Fruit fly (Drosophila melanogaster) whole organism, embryonic: ENCODE measurements around the gene Uro.

Source experiments
- BtbVII ChIP-seq: fragments of 200-800 bp; sonication (Bioruptor generic); optimal IDR thresholded peaks from 3 replicates; lab custom pipeline; 2017; ENCODE audit warnings: missing biosample characterization, mild to moderate bottlenecking, missing genetic modification characterization
- CG10147 ChIP-seq: fragments of 200-800 bp; sonication (Bioruptor generic); optimal IDR thresholded peaks from 2 replicates; lab custom pipeline; 2019; ENCODE audit warnings: missing biosample characterization, mild to moderate bottlenecking, missing genetic modification characterization, moderate library complexity
- CG10565 ChIP-seq: fragments of 200-800 bp; sonication (Bioruptor generic); optimal IDR thresholded peaks from 3 replicates; lab custom pipeline; 2016; ENCODE audit warnings: missing biosample characterization, mild to moderate bottlenecking, missing genetic modification characterization
- CG13424 ChIP-seq: fragments of 200-800 bp; sonication (Bioruptor generic); optimal IDR thresholded peaks from 2 replicates; lab custom pipeline; 2019; ENCODE audit warnings: missing biosample characterization, mild to moderate bottlenecking, missing genetic modification characterization, moderate library complexity
- CG14667 ChIP-seq: fragments of 200-800 bp; sonication (Bioruptor generic); IDR thresholded peaks from 2 replicates; pipeline ENCODE4 v1.3.6; 2022; ENCODE audit warnings: missing biosample characterization, missing genetic modification characterization
- CG14710 ChIP-seq: fragments of 200-800 bp; sonication (Bioruptor generic); optimal IDR thresholded peaks from 3 replicates; lab custom pipeline; 2019; ENCODE audit warnings: missing biosample characterization, mild to moderate bottlenecking, missing genetic modification characterization, moderate library complexity
- CG14965 ChIP-seq: fragments of 200-800 bp; sonication (Bioruptor generic); optimal IDR thresholded peaks from 2 replicates; lab custom pipeline; 2016; ENCODE audit warnings: missing biosample characterization, missing genetic modification characterization, borderline replicate concordance
- CG17328 ChIP-seq: fragments of 200-800 bp; sonication (Bioruptor generic); IDR thresholded peaks from 2 replicates; pipeline ENCODE4 v1.3.6; 2022; ENCODE audit warnings: missing biosample characterization, missing genetic modification characterization
- CG18262 ChIP-seq: fragments of 200-800 bp; optimal IDR thresholded peaks from 3 replicates; lab custom pipeline; 2019; ENCODE audit warnings: missing biosample characterization, mild to moderate bottlenecking, missing genetic modification characterization, moderate library complexity
- CG2199 ChIP-seq: fragments of 200-800 bp; sonication (Bioruptor generic); IDR thresholded peaks from 3 replicates; pipeline ENCODE4 v1.3.6; 2022; ENCODE audit warnings: missing biosample characterization, missing genetic modification characterization
- CG2678 ChIP-seq: fragments of 200-800 bp; sonication (Bioruptor generic); optimal IDR thresholded peaks from 3 replicates; lab custom pipeline; 2019; ENCODE audit warnings: missing biosample characterization, mild to moderate bottlenecking, missing genetic modification characterization, moderate library complexity
- CG30020 ChIP-seq: fragments of 200-800 bp; optimal IDR thresholded peaks from 2 replicates; lab custom pipeline; 2019; ENCODE audit warnings: missing biosample characterization, mild to moderate bottlenecking, missing genetic modification characterization, moderate library complexity
- CG30403 ChIP-seq: fragments of 200-800 bp; sonication (Bioruptor generic); optimal IDR thresholded peaks from 3 replicates; lab custom pipeline; 2016; ENCODE audit warnings: missing biosample characterization, missing genetic modification characterization
- CG32532 ChIP-seq: fragments of 200-800 bp; sonication (Bioruptor generic); IDR thresholded peaks from 2 replicates; pipeline ENCODE4 v1.3.6; 2022; ENCODE audit warnings: missing biosample characterization, missing genetic modification characterization
- CG3726 ChIP-seq: fragments of 200-800 bp; sonication (Bioruptor generic); IDR thresholded peaks from 3 replicates; pipeline ENCODE4, ENCODE4 v1.3.6; 2022; ENCODE audit warnings: missing biosample characterization, missing genetic modification characterization
- CG4617 ChIP-seq: fragments of 200-800 bp; sonication (Bioruptor generic); optimal IDR thresholded peaks from 3 replicates; lab custom pipeline; 2016; ENCODE audit warnings: missing biosample characterization, missing genetic modification characterization, borderline replicate concordance
- CG6254 ChIP-seq: fragments of 200-800 bp; sonication (Bioruptor generic); optimal IDR thresholded peaks from 3 replicates; lab custom pipeline; 2017; ENCODE audit warnings: mild to moderate bottlenecking, missing biosample characterization, missing genetic modification reagents, missing genetic modification characterization
- CG6272 ChIP-seq: fragments of 200-800 bp; sonication (Bioruptor generic); IDR thresholded peaks from 2 replicates; pipeline ENCODE4 v1.3.6; 2022; ENCODE audit warnings: missing biosample characterization, missing genetic modification characterization
- CG7271 ChIP-seq: fragments of 200-800 bp; sonication (Bioruptor generic); optimal IDR thresholded peaks from 2 replicates; lab custom pipeline; 2018; ENCODE audit warnings: missing biosample characterization, mild to moderate bottlenecking, missing genetic modification characterization, moderate library complexity
- D19B ChIP-seq: fragments of 200-800 bp; sonication (Bioruptor generic); optimal IDR thresholded peaks from 2 replicates; lab custom pipeline; 2017; ENCODE audit warnings: missing biosample characterization, mild to moderate bottlenecking, missing genetic modification characterization
- Fer2 ChIP-seq: fragments of 200-800 bp; sonication (Bioruptor generic); optimal IDR thresholded peaks from 2 replicates; lab custom pipeline; 2018; ENCODE audit warnings: missing biosample characterization, mild to moderate bottlenecking, missing genetic modification characterization, moderate library complexity
- H15 ChIP-seq: fragments of 200-800 bp; sonication (Bioruptor generic); IDR thresholded peaks from 3 replicates; pipeline ENCODE4 v1.3.6; 2022; ENCODE audit warnings: missing biosample characterization, missing genetic modification characterization
- H2.0 ChIP-seq: fragments of 200-800 bp; sonication (Bioruptor generic); IDR thresholded peaks from 2 replicates; pipeline ENCODE4 v1.3.6; 2022; ENCODE audit warnings: missing biosample characterization, missing genetic modification characterization
- Jarid2 ChIP-seq: fragments of 200-800 bp; sonication (Bioruptor generic); optimal IDR thresholded peaks from 3 replicates; lab custom pipeline; 2017; ENCODE audit warnings: mild to moderate bottlenecking, missing biosample characterization, missing genetic modification reagents, missing genetic modification characterization
- Lhr ChIP-seq: fragments of 200-800 bp; sonication (Bioruptor generic); optimal IDR thresholded peaks from 3 replicates; lab custom pipeline; 2017; ENCODE audit warnings: mild to moderate bottlenecking, missing biosample characterization, missing genetic modification reagents, missing genetic modification characterization
- NFAT ChIP-seq: fragments of 200-800 bp; sonication (Bioruptor generic); IDR thresholded peaks from 2 replicates; pipeline ENCODE4 v1.3.6; 2022; ENCODE audit warnings: missing biosample characterization, missing genetic modification characterization
- Ravus ChIP-seq: fragments of 200-800 bp; sonication (Bioruptor generic); IDR thresholded peaks from 2 replicates; pipeline ENCODE4 v1.3.6; 2022; ENCODE audit warnings: missing biosample characterization, missing genetic modification characterization
- Spps ChIP-seq: fragments of 200-800 bp; sonication (Bioruptor generic); optimal IDR thresholded peaks from 2 replicates; lab custom pipeline; 2018; ENCODE audit warnings: missing biosample characterization, mild to moderate bottlenecking, missing genetic modification characterization
- Trl ChIP-seq, 3 experiments: fragments of >200 bp in 2 of 3; fragments of 200-800 bp in 1 of 3; sonication (Bioruptor generic) in 1 of 3; optimal IDR thresholded peaks; 2 replicates in 1 of 3; 3 replicates in 2 of 3; lab custom pipeline; 2016 to 2017; ENCODE audit warnings: missing biosample characterization in 1 of 3, missing genetic modification characterization in 1 of 3
- ab ChIP-seq: fragments of 200-800 bp; sonication (Bioruptor generic); optimal IDR thresholded peaks from 2 replicates; lab custom pipeline; 2016; ENCODE audit warnings: missing biosample characterization, missing genetic modification characterization
- ac ChIP-seq: fragments of 200-800 bp; sonication (Bioruptor generic); optimal IDR thresholded peaks from 3 replicates; lab custom pipeline; 2017; ENCODE audit warnings: missing biosample characterization, mild to moderate bottlenecking, missing genetic modification characterization
- bab2 ChIP-seq: fragments of 200-800 bp; sonication (Bioruptor generic); optimal IDR thresholded peaks from 2 replicates; lab custom pipeline; 2016; ENCODE audit warnings: missing biosample characterization, missing genetic modification characterization
- bowl ChIP-seq: fragments of 200-800 bp; sonication (Bioruptor generic); IDR thresholded peaks from 2 replicates; pipeline ENCODE4 v1.3.6; 2022; ENCODE audit warnings: missing biosample characterization, missing genetic modification characterization
- cg ChIP-seq: fragments of 200-800 bp; sonication (Bioruptor generic); optimal IDR thresholded peaks from 3 replicates; lab custom pipeline; 2019; ENCODE audit warnings: missing biosample characterization, mild to moderate bottlenecking, missing genetic modification characterization, moderate library complexity
- disco-r ChIP-seq: fragments of 200-800 bp; sonication (Bioruptor generic); optimal IDR thresholded peaks from 2 replicates; lab custom pipeline; 2016; ENCODE audit warnings: missing biosample characterization, missing genetic modification characterization
- emc ChIP-seq: fragments of 200-800 bp; sonication (Bioruptor generic); optimal IDR thresholded peaks from 2 replicates; lab custom pipeline; 2016; ENCODE audit warnings: missing biosample characterization, missing genetic modification characterization
- fd102C ChIP-seq: fragments of 200-800 bp; sonication (Bioruptor generic); optimal IDR thresholded peaks from 2 replicates; lab custom pipeline; 2018; ENCODE audit warnings: missing biosample characterization, mild to moderate bottlenecking, missing genetic modification characterization, moderate library complexity
- ham ChIP-seq: fragments of 200-800 bp; sonication (Bioruptor generic); IDR thresholded peaks from 2 replicates; pipeline ENCODE4 v1.3.6; 2022; ENCODE audit warnings: missing biosample characterization, missing genetic modification characterization
- hbn ChIP-seq: fragments of 200-800 bp; sonication (Bioruptor generic); IDR thresholded peaks from 2 replicates; pipeline ENCODE4 v1.3.6; 2022; ENCODE audit warnings: missing biosample characterization, missing genetic modification characterization; ENCODE audit not compliant: partially characterized antibody
- kah ChIP-seq: fragments of 200-800 bp; sonication (Bioruptor generic); optimal IDR thresholded peaks from 2 replicates; lab custom pipeline; 2018; ENCODE audit warnings: missing biosample characterization, mild to moderate bottlenecking, missing genetic modification characterization
- lola ChIP-seq, 3 experiments: fragments of >200 bp in 2 of 3; fragments of 200-800 bp in 1 of 3; sonication (Bioruptor generic) in 1 of 3; optimal IDR thresholded peaks; 2 replicates each; lab custom pipeline; 2017 to 2019; ENCODE audit warnings: missing biosample characterization in 3 of 3, missing genetic modification characterization in 3 of 3, mild to moderate bottlenecking in 1 of 3, moderate library complexity in 1 of 3
- toy ChIP-seq: fragments of 200-800 bp; sonication (Bioruptor generic); IDR thresholded peaks from 2 replicates; pipeline ENCODE4 v1.3.6; 2022; ENCODE audit warnings: missing biosample characterization, missing genetic modification characterization
- yki ChIP-seq: fragments of >200 bp; optimal IDR thresholded peaks from 3 replicates; lab custom pipeline; 2018
- zen2 ChIP-seq: fragments of 200-800 bp; sonication (Bioruptor generic); IDR thresholded peaks from 3 replicates; pipeline ENCODE4 v1.3.6; 2022; ENCODE audit warnings: missing biosample characterization, missing genetic modification characterization; ENCODE audit not compliant: partially characterized antibody
- zfh2 ChIP-seq: fragments of 200-800 bp; sonication (Bioruptor generic); optimal IDR thresholded peaks from 2 replicates; lab custom pipeline; 2016; ENCODE audit warnings: missing biosample characterization, missing genetic modification characterization

Gene Uro

DNA sequence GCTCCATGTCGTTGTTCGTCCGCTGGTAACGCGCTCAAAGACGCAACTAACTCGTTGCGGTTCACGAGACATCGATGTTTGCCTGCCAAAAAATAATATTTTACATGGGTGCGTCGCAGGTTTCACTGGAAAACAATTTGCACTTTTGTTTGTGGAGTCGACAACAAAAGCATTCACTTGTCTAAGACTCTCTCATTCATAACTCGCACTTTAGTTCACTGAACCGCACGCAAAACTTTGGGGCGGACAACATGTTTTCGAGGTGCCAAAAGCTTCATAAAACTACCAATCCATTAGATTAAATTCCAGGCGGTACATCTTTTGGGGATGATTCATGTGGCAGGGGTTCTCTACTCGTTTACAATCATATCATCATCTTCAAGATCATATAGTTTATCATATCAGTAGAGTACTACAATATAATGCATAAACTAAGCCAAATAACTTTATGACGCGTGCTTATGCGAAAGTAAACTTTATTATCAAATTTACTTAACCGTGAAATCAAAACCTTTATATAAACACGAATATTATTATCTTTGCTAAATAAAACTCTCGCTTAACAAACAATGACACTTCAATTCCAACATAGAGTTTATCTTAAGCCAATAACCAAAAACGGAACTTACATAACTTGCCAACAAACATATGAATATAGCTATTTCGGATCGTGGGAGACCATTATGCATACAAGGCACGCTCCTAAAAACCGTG lies 1.7 kb upstream of the Uro start, which contains the start of gene CG7179 (continued):
- no peak for TF ChIP-seq CG6254 (GFP tag; lab: Kevin White, UChicago)

DNA sequence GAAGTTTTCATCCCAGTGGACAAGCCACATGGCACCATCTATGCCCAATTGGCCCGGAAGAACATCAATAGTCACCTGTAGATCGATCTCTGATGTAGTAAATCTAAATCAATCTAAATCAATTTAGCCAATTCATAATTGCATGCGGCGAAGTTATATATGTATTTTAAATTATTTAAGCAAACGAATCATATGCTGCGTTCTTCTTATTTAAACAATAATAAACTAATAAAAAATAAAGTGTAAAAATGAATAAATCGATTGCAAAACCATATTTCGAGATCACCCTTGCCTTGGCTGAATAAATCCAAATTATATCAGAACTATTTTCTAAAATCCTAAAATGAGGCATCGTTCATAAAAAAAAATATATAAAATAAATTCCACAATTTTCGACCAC lies 1.3 kb downstream of the Uro start, which contains the start of gene CG7164:
TSS of gene CG7164 (plus strand) at position 301 of the 400 bp plus-strand sequence.
- TF ChIP-seq CG4617 (no peak), Trl (optimal IDR thresholded peaks at IDR 0.05; lab: Kevin White, UChicago) (no peak), Trl (GFP tag; optimal IDR thresholded peaks at IDR 0.05; lab: Kevin White, UChicago) (no peak), CG10147 (no peak), CG10565 (GFP tag; lab: Kevin White, UChicago) (no peak), yki (lab: Kevin White, UChicago) (no peak), CG2678 (tag; lab: Kevin White, UChicago) (no peak), CG13424 (tag; lab: Kevin White, UChicago) (no peak), bab2 (GFP tag; lab: Kevin White, UChicago) (no peak), hbn (GFP tag; lab: Robert Waterston, UW) (no peak), H2.0 (GFP tag; lab: Robert Waterston, UW) (no peak), lola (GFP tag; optimal IDR thresholded peaks at IDR 0.05; lab: Kevin White, UChicago) (no peak), NFAT (GFP tag; lab: Robert Waterston, UW) (no peak), Lhr (GFP tag; lab: Kevin White, UChicago) (no peak), CG3726 (GFP tag; lab: Robert Waterston, UW) (no peak), CG30403 (no peak), CG30020 (no peak), CG2199 (GFP tag; lab: Robert Waterston, UW) (no peak)

DNA sequence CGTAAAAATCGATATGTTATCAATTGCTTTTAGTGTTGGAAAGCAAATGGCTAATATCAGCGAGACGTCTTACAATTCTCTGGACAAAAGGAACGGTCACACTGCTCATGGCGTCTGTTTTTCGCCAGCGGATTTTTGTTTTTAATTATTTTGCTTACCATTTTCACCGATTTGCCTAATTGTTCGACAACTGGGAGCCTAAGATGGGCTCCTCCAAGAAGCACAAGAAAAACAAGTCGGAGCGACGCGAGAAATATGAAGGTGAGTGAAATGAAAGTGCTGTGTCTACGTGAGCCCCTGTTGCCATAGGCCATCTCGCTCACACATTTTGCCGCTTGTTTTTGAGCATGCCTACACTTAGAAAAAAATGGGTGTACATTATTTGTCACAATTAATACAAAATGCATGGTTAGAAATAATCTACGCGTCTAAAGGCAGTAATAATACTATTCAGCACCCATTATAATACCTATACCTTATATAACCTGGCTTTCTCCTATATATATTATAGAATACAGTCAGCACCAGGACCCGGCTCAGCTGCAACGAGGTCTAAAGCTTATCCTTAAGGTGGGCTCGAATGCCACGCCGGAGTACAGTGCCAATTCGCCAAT lies 3.0 kb downstream of the Uro start, which contains the start of gene Brd7-9:
TSS of gene Brd7-9 (plus strand) at position 78 of the 614 bp plus-strand sequence.
- peak; percentile 6 for TF ChIP-seq Spps (tag; lab: Kevin White, UChicago)
- peak; percentile 65; the same call in 1 of the 2 replicates for TF ChIP-seq CG14667 (GFP tag; lab: Robert Waterston, UW)
- TF ChIP-seq BtbVII = peak; percentile 81
- no peak for TF ChIP-seq emc (GFP tag; lab: Kevin White, UChicago)
- no peak for TF ChIP-seq CG7271 (tag; lab: Kevin White, UChicago)
- TF ChIP-seq Fer2 (tag; lab: Kevin White, UChicago) = peak; percentile 10
- peak; percentile 58; the same call in 2 of the 3 replicates for TF ChIP-seq H15 (GFP tag; lab: Robert Waterston, UW)
- TF ChIP-seq cg (GFP tag; lab: Kevin White, UChicago) = no peak
- TF ChIP-seq zen2 (GFP tag; lab: Robert Waterston, UW) = no peak
- TF ChIP-seq ab = no peak
- TF ChIP-seq ham (GFP tag; lab: Robert Waterston, UW) = 0 out of 2 replicates have a peak, but pooled peaks have one; percentile 41
- no peak for TF ChIP-seq ac (GFP tag; lab: Kevin White, UChicago)
- peak; percentile 82 for TF ChIP-seq CG17328 (GFP tag; lab: Robert Waterston, UW)
- TF ChIP-seq fd102C (GFP tag; lab: Kevin White, UChicago) = no peak
- TF ChIP-seq CG6272 (GFP tag; lab: Robert Waterston, UW) = no peak
- TF ChIP-seq Jarid2 (GFP tag; lab: Kevin White, UChicago) = peak; percentile 12
- peak; percentile 91 for TF ChIP-seq CG32532 (GFP tag; lab: Robert Waterston, UW)
- peak; percentile 55 for TF ChIP-seq bowl (GFP tag; lab: Robert Waterston, UW)
- TF ChIP-seq Ravus (GFP tag; lab: Robert Waterston, UW) = no peak; the same call in 1 of the 2 replicates
- TF ChIP-seq disco-r = peak; percentile 26
- TF ChIP-seq CG18262 (tag; lab: Kevin White, UChicago) = peak; percentile 73
- peak; percentile 0 for TF ChIP-seq kah
- no peak for TF ChIP-seq CG14965
- TF ChIP-seq zfh2 = no peak
- TF ChIP-seq toy (GFP tag; lab: Robert Waterston, UW) = peak; percentile 70
- peak; percentile 59 for TF ChIP-seq D19B
- TF ChIP-seq CG30403 = peak; percentile 70
- TF ChIP-seq CG14710 (tag; lab: Kevin White, UChicago) = peak; percentile 45
